Worm (Caenorhabditis elegans) whole organism, L1 larva: ENCODE measurements around the gene ZK686.1.

Experiments used
- C16A3.4 ChIP-seq: fragments of 150-350 bp; optimal IDR thresholded peaks from 2 replicates; lab custom pipeline; 2014; ENCODE audit warnings: missing biosample characterization, missing genetic modification characterization
- C34B4.2 ChIP-seq: sonication (generic microtip); optimal IDR thresholded peaks from 2 replicates; lab custom pipeline; 2017; ENCODE audit warnings: mild to moderate bottlenecking, missing genetic modification characterization, missing compliant biosample characterization
- aha-1 ChIP-seq: fragments of 150-350 bp; optimal IDR thresholded peaks from 2 replicates; lab custom pipeline; 2014; ENCODE audit warnings: missing biosample characterization, missing genetic modification characterization
- blmp-1 ChIP-seq: fragments of 150-350 bp; optimal IDR thresholded peaks from 2 replicates; lab custom pipeline; 2014; ENCODE audit warnings: missing biosample characterization, missing genetic modification characterization
- ceh-8 ChIP-seq: fragments of 200-800 bp; sonication (Bioruptor generic); optimal IDR thresholded peaks from 2 replicates; lab custom pipeline; 2018; ENCODE audit warnings: mild to moderate bottlenecking, missing genetic modification characterization, moderate library complexity, missing compliant biosample characterization
- ceh-90 ChIP-seq: sonication (generic microtip); optimal IDR thresholded peaks from 2 replicates; lab custom pipeline; 2016; ENCODE audit warnings: missing genetic modification characterization, missing compliant biosample characterization
- ces-1 ChIP-seq: fragments of 150-350 bp; optimal IDR thresholded peaks from 2 replicates; lab custom pipeline; 2014; ENCODE audit warnings: missing biosample characterization, missing genetic modification reagents, missing genetic modification characterization
- dsc-1 ChIP-seq: sonication (generic microtip); optimal IDR thresholded peaks from 2 replicates; lab custom pipeline; 2016; ENCODE audit warnings: mild to moderate bottlenecking, missing genetic modification characterization, missing compliant biosample characterization
- efl-3 ChIP-seq: fragments of 200-800 bp; sonication (Bioruptor generic); optimal IDR thresholded peaks from 2 replicates; lab custom pipeline; 2018; ENCODE audit warnings: mild to moderate bottlenecking, missing genetic modification characterization, missing compliant biosample characterization
- elt-2 ChIP-seq: sonication (generic microtip); optimal IDR thresholded peaks from 2 replicates; lab custom pipeline; 2016; ENCODE audit warnings: missing genetic modification characterization, mild to moderate bottlenecking, inconsistent platforms, missing compliant biosample characterization, missing genetic modification reagents
- ets-5 ChIP-seq: fragments of 200-800 bp; sonication (Bioruptor generic); IDR thresholded peaks from 2 replicates; pipeline ENCODE4 v1.3.6; 2022; ENCODE audit warnings: missing genetic modification characterization, missing compliant biosample characterization
- fkh-4 ChIP-seq: sonication (generic microtip); optimal IDR thresholded peaks from 2 replicates; lab custom pipeline; 2016; ENCODE audit warnings: missing compliant biosample characterization, missing genetic modification characterization, borderline replicate concordance
- fkh-8 ChIP-seq: sonication (generic microtip); optimal IDR thresholded peaks from 2 replicates; lab custom pipeline; 2016; ENCODE audit warnings: mild to moderate bottlenecking, missing genetic modification characterization, missing compliant biosample characterization
- irx-1 ChIP-seq: sonication (generic microtip); optimal IDR thresholded peaks from 2 replicates; lab custom pipeline; 2016; ENCODE audit warnings: missing genetic modification characterization, missing compliant biosample characterization
- isw-1 ChIP-seq: fragments of 200-800 bp; sonication (Bioruptor generic); IDR thresholded peaks from 2 replicates; pipeline ENCODE4 v1.3.6; 2022; ENCODE audit warnings: missing genetic modification characterization, missing compliant biosample characterization
- lin-14 ChIP-seq: fragments of 200-800 bp; sonication (Bioruptor generic); optimal IDR thresholded peaks from 2 replicates; lab custom pipeline; 2018; ENCODE audit warnings: mild to moderate bottlenecking, missing genetic modification characterization, moderate library complexity, missing compliant biosample characterization
- lsy-2 ChIP-seq, 2 experiments: fragments of 150-350 bp; optimal IDR thresholded peaks; 2 replicates each; lab custom pipeline; 2014; ENCODE audit warnings: missing biosample characterization in 2 of 2, missing genetic modification characterization in 2 of 2
- mab-9 ChIP-seq: fragments of 200-800 bp; sonication (Bioruptor generic); IDR thresholded peaks from 2 replicates; pipeline ENCODE4 v1.3.6; 2022; ENCODE audit warnings: missing genetic modification reagents, missing genetic modification characterization, missing compliant biosample characterization
- mdl-1 ChIP-seq, 2 experiments: fragments of 150-350 bp; optimal IDR thresholded peaks; 2 replicates each; lab custom pipeline; 2014 to 2017; ENCODE audit warnings: missing biosample characterization in 2 of 2, missing genetic modification characterization in 2 of 2, inconsistent platforms in 1 of 2
- mef-2 ChIP-seq: fragments of 150-350 bp; optimal IDR thresholded peaks from 2 replicates; lab custom pipeline; 2014; ENCODE audit warnings: missing biosample characterization, missing genetic modification characterization
- nhr-11 ChIP-seq: fragments of 150-350 bp; optimal IDR thresholded peaks from 2 replicates; lab custom pipeline; 2014; ENCODE audit warnings: missing biosample characterization, missing genetic modification characterization
- nhr-20 ChIP-seq: sonication (generic microtip); optimal IDR thresholded peaks from 2 replicates; lab custom pipeline; 2016; ENCODE audit warnings: mild to moderate bottlenecking, missing genetic modification characterization, missing compliant biosample characterization
- nhr-237 ChIP-seq: fragments of 150-350 bp; optimal IDR thresholded peaks from 2 replicates; lab custom pipeline; 2014; ENCODE audit warnings: missing biosample characterization, missing genetic modification characterization
- nhr-28 ChIP-seq: fragments of 150-350 bp; optimal IDR thresholded peaks from 2 replicates; lab custom pipeline; 2014; ENCODE audit warnings: missing biosample characterization, missing genetic modification characterization
- nhr-71 ChIP-seq: sonication (generic microtip); optimal IDR thresholded peaks from 2 replicates; lab custom pipeline; 2016; ENCODE audit warnings: mild to moderate bottlenecking, missing genetic modification characterization, moderate library complexity, missing compliant biosample characterization
- nhr-76 ChIP-seq: sonication (generic microtip); optimal IDR thresholded peaks from 2 replicates; lab custom pipeline; 2017; ENCODE audit warnings: missing biosample characterization, missing genetic modification characterization
- nhr-77 ChIP-seq: fragments of 150-350 bp; optimal IDR thresholded peaks from 2 replicates; lab custom pipeline; 2014; ENCODE audit warnings: missing biosample characterization, missing genetic modification characterization
- nhr-85 ChIP-seq: sonication (generic microtip); peaks from one replicate; lab custom pipeline; 2016; ENCODE audit warnings: missing genetic modification characterization, inconsistent platforms, missing compliant biosample characterization
- nhr-90 ChIP-seq: sonication (generic microtip); optimal IDR thresholded peaks from 2 replicates; lab custom pipeline; 2016; ENCODE audit warnings: mild to moderate bottlenecking, missing genetic modification characterization, missing compliant biosample characterization; ENCODE audit not compliant: poor library complexity
- pag-3 ChIP-seq: sonication (generic microtip); optimal IDR thresholded peaks from 2 replicates; lab custom pipeline; 2017; ENCODE audit warnings: missing genetic modification characterization, mild to moderate bottlenecking, missing compliant biosample characterization, antibody characterized with exemption, borderline replicate concordance; ENCODE audit not compliant: insufficient read depth
- pax-3 ChIP-seq: fragments of 200-800 bp; sonication (Bioruptor generic); optimal IDR thresholded peaks from 2 replicates; lab custom pipeline; 2018; ENCODE audit warnings: mild to moderate bottlenecking, missing genetic modification characterization, moderate library complexity, missing compliant biosample characterization
- rnt-1 ChIP-seq: sonication (generic microtip); optimal IDR thresholded peaks from 2 replicates; lab custom pipeline; 2016; ENCODE audit warnings: mild to moderate bottlenecking, missing genetic modification characterization, moderate library complexity, missing compliant biosample characterization
- snpc-4 ChIP-seq: fragments of 150-350 bp; optimal IDR thresholded peaks from 2 replicates; lab custom pipeline; 2014; ENCODE audit warnings: missing biosample characterization, missing genetic modification characterization
- snu-23 ChIP-seq: sonication (generic microtip); optimal IDR thresholded peaks from 2 replicates; lab custom pipeline; 2016; ENCODE audit warnings: missing genetic modification characterization, missing compliant biosample characterization
- swsn-7 ChIP-seq: sonication (generic microtip); optimal IDR thresholded peaks from 2 replicates; lab custom pipeline; 2016; ENCODE audit warnings: missing genetic modification characterization, missing compliant biosample characterization
- tbx-2 ChIP-seq: sonication (generic microtip); optimal IDR thresholded peaks from 2 replicates; lab custom pipeline; 2016; ENCODE audit warnings: missing genetic modification characterization, missing compliant biosample characterization
- tlp-1 ChIP-seq: fragments of 150-350 bp; optimal IDR thresholded peaks from 2 replicates; lab custom pipeline; 2014; ENCODE audit warnings: missing biosample characterization, missing genetic modification characterization
- unc-130 ChIP-seq: fragments of 150-350 bp; optimal IDR thresholded peaks from 2 replicates; lab custom pipeline; 2017; ENCODE audit warnings: missing biosample characterization, missing genetic modification characterization, inconsistent platforms
- unc-62 ChIP-seq: fragments of 150-350 bp; optimal IDR thresholded peaks from 2 replicates; lab custom pipeline; 2014; ENCODE audit warnings: missing biosample characterization, missing genetic modification reagents, missing genetic modification characterization
- vab-15 ChIP-seq: sonication (generic microtip); optimal IDR thresholded peaks from 2 replicates; lab custom pipeline; 2017; ENCODE audit warnings: missing genotype, mild to moderate bottlenecking, missing genetic modification characterization, missing compliant biosample characterization
- zag-1 ChIP-seq: fragments of 150-350 bp; optimal IDR thresholded peaks from 2 replicates; lab custom pipeline; 2014; ENCODE audit warnings: missing biosample characterization, missing genetic modification characterization

ZK686.1 gene

ce11 chrIII:7778530-7778929 lies 5.6 kb downstream of the ZK686.1 start:
- TF ChIP-seq snu-23 (GFP tag; lab: Kevin White, UChicago) = peak; percentile 4
- peak; percentile 68 to 83 for TF ChIP-seq lsy-2 (tag; optimal IDR thresholded peaks at IDR 0.05; lab: Kevin White, UChicago)
- TF ChIP-seq rnt-1 = peak; percentile 65
- peak; percentile 31 for TF ChIP-seq lin-14 (GFP tag; lab: Kevin White, UChicago)
- peak; percentile 40 for TF ChIP-seq unc-130 (tag; lab: Kevin White, UChicago)
- no peak for TF ChIP-seq nhr-237 (tag; lab: Kevin White, UChicago)
- no peak for TF ChIP-seq dsc-1 (tag; lab: Kevin White, UChicago)
- peak; percentile 30 for TF ChIP-seq nhr-71
- TF ChIP-seq nhr-85 (tag; lab: Kevin White, UChicago) = peak; percentile 38

DNA sequence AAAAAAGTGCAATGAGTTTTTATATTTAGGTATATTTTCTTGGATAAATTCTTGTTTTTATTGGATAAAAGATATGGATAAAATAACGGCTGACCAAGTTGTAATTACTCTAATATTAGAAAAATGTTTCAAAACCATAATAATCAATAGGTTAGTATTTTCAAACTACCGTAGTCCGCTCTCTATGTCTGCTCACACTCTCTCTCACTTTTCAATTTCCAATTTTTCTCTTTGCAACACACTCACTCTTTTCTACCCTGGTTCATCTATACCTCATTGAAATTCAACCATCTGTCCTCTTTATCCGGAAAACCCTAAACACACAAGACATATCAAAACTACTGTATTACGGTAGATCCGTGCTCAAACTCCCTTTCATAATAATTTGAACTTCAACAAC lies 6.4 kb downstream of the ZK686.1 start:
- TF ChIP-seq lsy-2 (tag; optimal IDR thresholded peaks at IDR 0.05; lab: Kevin White, UChicago) = peak in 1 of 2 experiments; percentile 58
- TF ChIP-seq pag-3 (tag; lab: Kevin White, UChicago) = no peak
- TF ChIP-seq, all 84 proteins: peak for 1

- TF ChIP-seq blmp-1 (tag; lab: Kevin White, UChicago) (peak; percentile 57), C16A3.4 (tag; lab: Kevin White, UChicago) (no peak), nhr-85 (tag; lab: Kevin White, UChicago) (peak; percentile 67), tbx-2 (tag; lab: Kevin White, UChicago) (peak; percentile 12), unc-130 (tag; lab: Kevin White, UChicago) (peak; percentile 10), isw-1 (GFP tag; lab: Robert Waterston, UW) (no peak), rnt-1 (peak; percentile 80), pax-3 (no peak), lin-14 (GFP tag; lab: Kevin White, UChicago) (peak; percentile 39), zag-1 (tag; lab: Kevin White, UChicago) (no peak), elt-2 (tag; lab: Kevin White, UChicago) (no peak), irx-1 (tag; lab: Kevin White, UChicago) (no peak), dsc-1 (tag; lab: Kevin White, UChicago) (peak; percentile 13), nhr-11 (no peak), nhr-71 (peak; percentile 51), lsy-2 (tag; optimal IDR thresholded peaks at IDR 0.05; lab: Kevin White, UChicago) (peak in 1 of 2 experiments; percentile 9), fkh-4 (tag; lab: Kevin White, UChicago) (no peak)
Observed at ce11 chrIII:7780566-7781238, 7.8 kb downstream of the ZK686.1 start.

DNA sequence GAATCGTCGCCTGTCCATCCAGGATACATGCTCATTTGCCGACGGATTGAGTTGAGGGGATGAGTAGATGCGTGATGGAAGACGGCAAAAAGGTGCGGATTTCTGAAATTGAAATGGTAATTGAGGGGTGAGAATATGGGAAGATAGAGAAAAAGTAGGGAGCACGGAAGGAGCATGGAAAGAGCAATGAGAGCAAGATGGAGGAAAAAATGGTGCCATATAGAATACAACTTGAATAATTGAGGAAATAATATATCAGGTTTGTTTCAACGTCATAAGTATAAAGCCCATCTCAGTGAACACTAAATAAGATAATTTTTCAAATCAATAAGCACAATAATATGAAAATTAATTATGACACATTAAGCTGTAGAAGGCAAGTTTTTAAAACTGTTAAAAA lies 10.4 kb downstream of the ZK686.1 start, which contains the start of gene mab-5:
Gene mab-5, minus strand, starts transcription at position 101 of the 400 bp plus-strand sequence.
- no peak for TF ChIP-seq ceh-8
- TF ChIP-seq ets-5 = no peak

ce11 chrIII:7784201-7784600 lies 11.3 kb downstream of the ZK686.1 start:
- TF ChIP-seq nhr-28 (tag; lab: Kevin White, UChicago) (no peak), mab-9 (no peak), mef-2 (tag; lab: Kevin White, UChicago) (no peak), snu-23 (GFP tag; lab: Kevin White, UChicago) (peak; percentile 13), C34B4.2 (no peak), fkh-4 (tag; lab: Kevin White, UChicago) (peak; percentile 47), irx-1 (tag; lab: Kevin White, UChicago) (peak; percentile 24), rnt-1 (peak; percentile 67), vab-15 (tag; lab: Kevin White, UChicago) (peak; percentile 40), nhr-20 (peak; percentile 8), lin-14 (GFP tag; lab: Kevin White, UChicago) (peak; percentile 44), snpc-4 (tag; lab: Kevin White, UChicago) (no peak), nhr-76 (tag; lab: Kevin White, UChicago) (no peak), nhr-90 (tag; lab: Kevin White, UChicago) (peak; percentile 7), fkh-8 (tag; lab: Kevin White, UChicago) (no peak), unc-62 (GFP tag; lab: Kevin White, UChicago) (no peak), tbx-2 (tag; lab: Kevin White, UChicago) (peak; percentile 29), blmp-1 (tag; lab: Kevin White, UChicago) (peak; percentile 2), aha-1 (no peak), ceh-90 (tag; lab: Kevin White, UChicago) (no peak), mdl-1 (tag; optimal IDR thresholded peaks at IDR 0.05; lab: Kevin White, UChicago) (no peak), ces-1 (no peak), swsn-7 (no peak), nhr-71 (peak; percentile 55), dsc-1 (tag; lab: Kevin White, UChicago) (peak; percentile 79), nhr-77 (tag; lab: Kevin White, UChicago) (no peak), nhr-85 (tag; lab: Kevin White, UChicago) (peak; percentile 76), elt-2 (tag; lab: Kevin White, UChicago) (no peak), efl-3 (GFP tag; lab: Kevin White, UChicago) (no peak), tlp-1 (no peak), lsy-2 (tag; optimal IDR thresholded peaks at IDR 0.05; lab: Kevin White, UChicago) (peak; percentile 52 to 61)
